Fruit fly (Drosophila melanogaster): ENCODE measurements around the gene dls.

The dls gene

dm6 chr3L:16199929-16200328 lies 1.2 kb upstream of the dls start, which contains the start of gene CG33689:
TSS of gene CG33689 (plus strand) at chr3L:16200229.
- TF ChIP-seq pdm3 (GFP tag; optimal IDR thresholded peaks at IDR 0.05) (no peak), svp (GFP tag) (peak; percentile 19)

- peak; percentile 26 for TF ChIP-seq CG1621 (tag; optimal IDR thresholded peaks at IDR 0.05)
- TF ChIP-seq spab (GFP tag; optimal IDR thresholded peaks at IDR 0.05) = peak; percentile 62
- TF ChIP-seq lz (GFP tag; optimal IDR thresholded peaks at IDR 0.05) = peak; percentile 38
- peak; percentile 58 for TF ChIP-seq Hr39 (GFP tag; optimal IDR thresholded peaks at IDR 0.05)
- no peak for TF ChIP-seq eg (GFP tag; IDR thresholded peaks at IDR 0.05)
- TF ChIP-seq CG11762 (GFP tag; optimal IDR thresholded peaks at IDR 0.05; ENCODE audit: insufficient read depth) = no peak
- peak; percentile 43 for TF ChIP-seq CG8632 (GFP tag; optimal IDR thresholded peaks at IDR 0.05)
- TF ChIP-seq net (GFP tag; optimal IDR thresholded peaks at IDR 0.05) = peak; percentile 3
- peak; percentile 92 for TF ChIP-seq Eip78C (GFP tag)
- TF ChIP-seq Smox (GFP tag; optimal IDR thresholded peaks at IDR 0.05) = peak; percentile 57
- TF ChIP-seq OdsH (GFP tag; optimal IDR thresholded peaks at IDR 0.05) = peak; percentile 28
- TF ChIP-seq CG6792 (GFP tag; optimal IDR thresholded peaks at IDR 0.05) = peak; percentile 23
- TF ChIP-seq Ets96B (tag; optimal IDR thresholded peaks at IDR 0.05) = peak; percentile 52
- TF ChIP-seq CG16779 (tag; optimal IDR thresholded peaks at IDR 0.05) = no peak
- TF ChIP-seq Sox14 (GFP tag; optimal IDR thresholded peaks at IDR 0.05) = peak; percentile 56
- peak; percentile 31 for TF ChIP-seq cyc (GFP tag; optimal IDR thresholded peaks at IDR 0.05)
- TF ChIP-seq dsx (GFP tag; optimal IDR thresholded peaks at IDR 0.05; ENCODE audit: poor library complexity, severe bottlenecking) = no peak
- TF ChIP-seq CG15336 (GFP tag; IDR thresholded peaks at IDR 0.05) = 0 out of 2 replicates have a peak, but pooled peaks have one; percentile 35
- TF ChIP-seq Ets21C (GFP tag; optimal IDR thresholded peaks at IDR 0.05) = no peak
- TF ChIP-seq CG34406 (GFP tag; optimal IDR thresholded peaks at IDR 0.05) = peak; percentile 30
- peak; percentile 0 for TF ChIP-seq CG11902 (GFP tag; optimal IDR thresholded peaks at IDR 0.05)
- peak; percentile 63 for TF ChIP-seq Met (GFP tag; optimal IDR thresholded peaks at IDR 0.05)
- peak; percentile 56 for TF ChIP-seq Sox102F (GFP tag; optimal IDR thresholded peaks at IDR 0.05)
- peak; percentile 83 for TF ChIP-seq vri (GFP tag; optimal IDR thresholded peaks at IDR 0.05)
- no peak for TF ChIP-seq CG4318 (GFP tag; optimal IDR thresholded peaks at IDR 0.05)
- peak; percentile 30 for TF ChIP-seq achi (GFP tag; optimal IDR thresholded peaks at IDR 0.05)
- TF ChIP-seq Blimp-1 (GFP tag; optimal IDR thresholded peaks at IDR 0.05) = no peak
- peak; percentile 57 for TF ChIP-seq esn (GFP tag; optimal IDR thresholded peaks at IDR 0.05)
- TF ChIP-seq Gug (GFP tag; IDR thresholded peaks at IDR 0.05) = no peak
- no peak for TF ChIP-seq fkh (GFP tag; optimal IDR thresholded peaks at IDR 0.05)
- peak; percentile 44 for TF ChIP-seq CG9139 (GFP tag; optimal IDR thresholded peaks at IDR 0.05)
- peak; percentile 40 for TF ChIP-seq CG10631 (GFP tag; optimal IDR thresholded peaks at IDR 0.05)
- no peak for TF ChIP-seq CG11294 (GFP tag; IDR thresholded peaks at IDR 0.05)
- peak; percentile 48 for TF ChIP-seq fd59A (GFP tag; optimal IDR thresholded peaks at IDR 0.05)
- no peak for TF ChIP-seq dac (GFP tag; optimal IDR thresholded peaks at IDR 0.05)
- TF ChIP-seq Sox15 (GFP tag; optimal IDR thresholded peaks at IDR 0.05) = peak; percentile 10
- TF ChIP-seq fd85E (GFP tag; optimal IDR thresholded peaks at IDR 0.05) = no peak
- no peak for TF ChIP-seq CG6854 (GFP tag; optimal IDR thresholded peaks at IDR 0.05)
- TF ChIP-seq CG7368 (GFP tag; optimal IDR thresholded peaks at IDR 0.05) = peak; percentile 23
- peak; percentile 54 for TF ChIP-seq Eip75B (GFP tag; optimal IDR thresholded peaks at IDR 0.05)
- peak; percentile 12 to 40 for TF ChIP-seq ss (GFP tag; optimal IDR thresholded peaks at IDR 0.05)
- TF ChIP-seq CG31627 (GFP tag; optimal IDR thresholded peaks at IDR 0.05) = peak; percentile 53
- TF ChIP-seq acj6 (GFP tag; optimal IDR thresholded peaks at IDR 0.05) = peak; percentile 50
- peak; percentile 55 for TF ChIP-seq CG3032 (tag; optimal IDR thresholded peaks at IDR 0.05)
- no peak for TF ChIP-seq salr (GFP tag; optimal IDR thresholded peaks at IDR 0.05)
- peak; percentile 45; the same call in 1 of the 3 replicates for TF ChIP-seq CG8119 (GFP tag; IDR thresholded peaks at IDR 0.05)
- TF ChIP-seq svp (GFP tag) = peak; percentile 83
- TF ChIP-seq topi (GFP tag; optimal IDR thresholded peaks at IDR 0.05) = peak; percentile 45
- TF ChIP-seq CG32006 (GFP tag; optimal IDR thresholded peaks at IDR 0.05) = peak; percentile 46
Observed at dm6 chr3L:16202550-16202949, 1.4 kb downstream of the dls start.
